Fruit fly (Drosophila melanogaster) whole organism, prepupa: ENCODE measurements around the gene CG12017.

Experiments used
- CG10669 ChIP-seq: fragments of 200-800 bp; sonication (Bioruptor generic); optimal IDR thresholded peaks from 3 replicates; lab custom pipeline; 2018; ENCODE audit warnings: missing biosample characterization, mild to moderate bottlenecking, missing genetic modification characterization, moderate library complexity
- CG16779 ChIP-seq: fragments of 200-800 bp; sonication (Bioruptor generic); optimal IDR thresholded peaks from 3 replicates; lab custom pipeline; 2017; ENCODE audit warnings: missing biosample characterization, mild to moderate bottlenecking, missing genetic modification characterization
- CG3032 ChIP-seq: fragments of 200-800 bp; optimal IDR thresholded peaks from 2 replicates; lab custom pipeline; 2019; ENCODE audit warnings: missing biosample characterization, mild to moderate bottlenecking, missing genetic modification characterization, moderate library complexity
- CG32006 ChIP-seq: fragments of 200-800 bp; sonication (Bioruptor generic); optimal IDR thresholded peaks from 3 replicates; lab custom pipeline; 2017; ENCODE audit warnings: missing biosample characterization, mild to moderate bottlenecking, missing genetic modification characterization
- CG6854 ChIP-seq: fragments of 200-800 bp; sonication (Bioruptor generic); optimal IDR thresholded peaks from 2 replicates; lab custom pipeline; 2017; ENCODE audit warnings: missing biosample characterization, mild to moderate bottlenecking, missing genetic modification characterization
- CG7368 ChIP-seq: fragments of 200-800 bp; sonication (Bioruptor generic); optimal IDR thresholded peaks from 3 replicates; lab custom pipeline; 2016; ENCODE audit warnings: missing biosample characterization, missing genetic modification characterization
- CG9139 ChIP-seq: fragments of 200-800 bp; sonication (Bioruptor generic); optimal IDR thresholded peaks from 3 replicates; lab custom pipeline; 2017; ENCODE audit warnings: missing biosample characterization, mild to moderate bottlenecking, missing genetic modification characterization
- Ets96B ChIP-seq: fragments of 200-800 bp; optimal IDR thresholded peaks from 2 replicates; lab custom pipeline; 2019; ENCODE audit warnings: missing biosample characterization, mild to moderate bottlenecking, missing genetic modification characterization, moderate library complexity
- Hr39 ChIP-seq: fragments of 200-800 bp; sonication (Bioruptor generic); optimal IDR thresholded peaks from 2 replicates; lab custom pipeline; 2016; ENCODE audit warnings: missing biosample characterization, missing genetic modification characterization
- Met ChIP-seq: fragments of 200-800 bp; sonication (Bioruptor generic); optimal IDR thresholded peaks from 3 replicates; lab custom pipeline; 2016; ENCODE audit warnings: missing biosample characterization, missing genetic modification characterization
- Sox102F ChIP-seq: fragments of 200-800 bp; sonication (Bioruptor generic); optimal IDR thresholded peaks from 2 replicates; lab custom pipeline; 2016; ENCODE audit warnings: missing biosample characterization, mild to moderate bottlenecking, missing genetic modification characterization
- dsx ChIP-seq: fragments of 200-800 bp; optimal IDR thresholded peaks from 3 replicates; lab custom pipeline; 2019; ENCODE audit warnings: missing biosample characterization, mild to moderate bottlenecking, missing genetic modification characterization, moderate library complexity; ENCODE audit not compliant: poor library complexity, severe bottlenecking
- esn ChIP-seq: fragments of 200-800 bp; sonication (Bioruptor generic); optimal IDR thresholded peaks from 2 replicates; lab custom pipeline; 2016; ENCODE audit warnings: missing biosample characterization, mild to moderate bottlenecking, missing genetic modification characterization, moderate library complexity
- fd59A ChIP-seq: fragments of 200-800 bp; sonication (Bioruptor generic); optimal IDR thresholded peaks from 2 replicates; lab custom pipeline; 2017; ENCODE audit warnings: missing biosample characterization, mild to moderate bottlenecking, missing genetic modification characterization, missing genetic modification reagents
- lz ChIP-seq: fragments of 200-800 bp; sonication (Bioruptor generic); optimal IDR thresholded peaks from 3 replicates; lab custom pipeline; 2016; ENCODE audit warnings: missing biosample characterization, missing genetic modification characterization
- salr ChIP-seq, 2 experiments: fragments of 200-800 bp; sonication (Bioruptor generic); optimal IDR thresholded peaks; 3 replicates each; lab custom pipeline; 2016 to 2018; ENCODE audit warnings: missing biosample characterization in 2 of 2, missing genetic modification characterization in 2 of 2, mild to moderate bottlenecking in 1 of 2
- svp ChIP-seq: fragments of 200-800 bp; sonication (Bioruptor generic); peaks from one replicate; lab custom pipeline; 2016; ENCODE audit warnings: missing biosample characterization, missing genetic modification characterization
- topi ChIP-seq: fragments of 200-800 bp; sonication (Bioruptor generic); optimal IDR thresholded peaks from 3 replicates; lab custom pipeline; 2016; ENCODE audit warnings: missing biosample characterization, missing genetic modification characterization
- vri ChIP-seq: fragments of 200-800 bp; sonication (Bioruptor generic); optimal IDR thresholded peaks from 3 replicates; lab custom pipeline; 2016; ENCODE audit warnings: missing biosample characterization, mild to moderate bottlenecking, missing genetic modification characterization

CG12017 gene

DNA sequence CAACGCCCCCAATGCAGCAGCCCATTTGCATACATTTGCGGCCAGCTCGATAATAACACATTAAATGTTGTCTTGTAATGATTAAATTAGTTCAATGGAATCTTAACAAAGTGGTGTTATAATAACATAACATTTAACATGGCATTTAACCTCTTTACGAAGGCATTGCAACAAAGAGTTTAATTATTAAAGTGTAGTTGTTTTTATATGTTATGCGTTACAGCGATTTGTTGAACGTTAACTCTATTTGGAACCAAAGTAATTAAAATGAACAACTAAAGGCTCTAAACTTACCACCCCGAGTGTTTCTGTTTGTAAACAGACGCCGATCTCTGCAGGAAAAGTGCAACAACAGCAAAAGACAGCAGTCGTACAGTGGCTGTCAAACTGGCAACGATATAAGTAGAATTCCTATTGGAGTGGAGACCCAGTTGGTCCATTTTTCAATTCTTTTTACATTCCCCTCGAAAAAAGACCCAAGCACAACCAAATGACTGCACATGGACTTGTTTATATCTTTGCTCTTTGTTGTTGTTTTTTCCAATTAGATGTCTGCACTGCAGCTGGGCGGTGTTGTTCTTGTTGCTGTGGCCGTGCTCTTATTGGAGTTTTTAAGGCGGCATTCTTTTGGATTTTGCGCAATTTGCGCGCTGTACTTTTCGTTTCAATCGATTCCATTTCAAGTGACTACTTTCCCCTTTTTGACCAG lies 59.0 kb downstream of the CG12017 start (continued):
- TF ChIP-seq CG10669 (peak; percentile 75), CG32006 (GFP tag; lab: Kevin White, UChicago) (peak; percentile 85), fd59A (GFP tag; lab: Kevin White, UChicago) (no peak), CG16779 (tag; lab: Kevin White, UChicago) (peak; percentile 30), salr (GFP tag; optimal IDR thresholded peaks at IDR 0.05; lab: Kevin White, UChicago) (peak in 1 of 2 experiments; percentile 51), topi (peak; percentile 18), vri (GFP tag; lab: Kevin White, UChicago) (no peak), Ets96B (peak; percentile 79), CG6854 (GFP tag; lab: Kevin White, UChicago) (no peak), svp (GFP tag; lab: Kevin White, UChicago) (no peak), CG7368 (GFP tag; lab: Kevin White, UChicago) (peak; percentile 8), lz (GFP tag; lab: Kevin White, UChicago) (no peak), CG3032 (peak; percentile 77), CG9139 (GFP tag; lab: Kevin White, UChicago) (peak; percentile 44), Sox102F (GFP tag; lab: Kevin White, UChicago) (no peak)

- TF ChIP-seq Met (GFP tag; lab: Kevin White, UChicago) (peak; percentile 37), vri (GFP tag; lab: Kevin White, UChicago) (peak; percentile 65), esn (GFP tag; lab: Kevin White, UChicago) (peak; percentile 6), dsx (GFP tag; lab: Kevin White, UChicago) (no peak), svp (GFP tag; lab: Kevin White, UChicago) (peak; percentile 94), Hr39 (GFP tag; lab: Kevin White, UChicago) (peak; percentile 39)
These were observed 59.7 kb downstream of the CG12017 start for dm6 chr3L:3339695-3340226.
